Worm (Caenorhabditis elegans) whole organism, L4/young adult: ENCODE results near the gene zipt-2.3.

Source experiments
- dao-5 ChIP-seq: sonication (generic microtip); optimal IDR thresholded peaks from 2 replicates; lab custom pipeline; 2016; ENCODE audit warnings: missing genotype, missing genetic modification characterization, moderate library complexity, missing compliant biosample characterization
- him-1 ChIP-seq: sonication (generic microtip); optimal IDR thresholded peaks from 2 replicates; lab custom pipeline; 2016; ENCODE audit warnings: missing genotype, missing genetic modification reagents, missing genetic modification characterization, missing compliant biosample characterization

- TF ChIP-seq him-1 (no peak), dao-5 (tag; lab: Kevin White, UChicago) (no peak)
These were observed 23.7 kb upstream of the zipt-2.3 start for ce11 chrII:13739423-13739822.
